Worm (Caenorhabditis elegans): ENCODE results near the gene D1022.4.
A peak's percentile ranks its signal among the peaks of the same experiment; 100 is the strongest.

D1022.4 gene

ce11 chrII:7406438-7406837 is 50.7 kb downstream of the D1022.4 start:
- TF ChIP-seq nhr-48 (tag; optimal IDR thresholded peaks at IDR 0.05), result peak; percentile 65
- no peak for TF ChIP-seq aha-1 (tag)
- no peak for TF ChIP-seq lin-1 (GFP tag; IDR thresholded peaks at IDR 0.05)
- TF ChIP-seq spr-1 (tag; optimal IDR thresholded peaks at IDR 0.05), result peak; percentile 15
- no peak for TF ChIP-seq zip-11 (GFP tag; IDR thresholded peaks at IDR 0.05)
- TF ChIP-seq hlh-11 (tag; optimal IDR thresholded peaks at IDR 0.05), result peak; percentile 48
- TF ChIP-seq F26F4.8 (GFP tag; conservative IDR thresholded peaks at IDR 0.05), result no peak
